Worm (Caenorhabditis elegans) whole organism, midembryonic: ENCODE measurements around the gene K02G10.15.

Experiments used
- T22C8.4 ChIP-seq: fragments of 200-800 bp; sonication (Bioruptor generic); IDR thresholded peaks from 2 replicates; pipeline ENCODE4 v1.3.6; 2022; ENCODE audit warnings: missing genetic modification characterization, missing compliant biosample characterization
- cog-1 ChIP-seq: sonication (generic microtip); optimal IDR thresholded peaks from 2 replicates; lab custom pipeline; 2016; ENCODE audit warnings: missing genetic modification characterization, missing compliant biosample characterization
- flt-1 ChIP-seq: fragments of 200-800 bp; sonication (Bioruptor generic); IDR thresholded peaks from 2 replicates; pipeline ENCODE4 v1.3.6; 2022; ENCODE audit warnings: missing genetic modification characterization, missing compliant biosample characterization
- klf-2 ChIP-seq: fragments of 200-800 bp; sonication (Bioruptor generic); conservative IDR thresholded peaks from 2 replicates; pipeline ENCODE4 v1.3.6; 2022; ENCODE audit warnings: missing genetic modification reagents, missing genetic modification characterization, missing compliant biosample characterization
- med-1 ChIP-seq: sonication (generic microtip); optimal IDR thresholded peaks from 2 replicates; lab custom pipeline; 2017; ENCODE audit warnings: missing genetic modification characterization, mild to moderate bottlenecking, missing compliant biosample characterization, antibody characterized with exemption, missing genetic modification reagents; ENCODE audit not compliant: insufficient read depth
- ref-1 ChIP-seq: fragments of 200-800 bp; sonication (Bioruptor generic); conservative IDR thresholded peaks from 2 replicates; pipeline ENCODE4 v1.3.6; 2022; ENCODE audit warnings: missing genetic modification reagents, missing genetic modification characterization, missing compliant biosample characterization
- tab-1 ChIP-seq: fragments of 200-800 bp; sonication (Bioruptor generic); IDR thresholded peaks from 2 replicates; pipeline ENCODE4 v1.3.6; 2022; ENCODE audit warnings: missing genetic modification characterization, missing compliant biosample characterization
- ztf-23 ChIP-seq: fragments of 200-800 bp; sonication (Bioruptor generic); IDR thresholded peaks from 2 replicates; pipeline ENCODE4 v1.3.6; 2022; ENCODE audit warnings: missing genetic modification reagents, missing genetic modification characterization, missing compliant biosample characterization
- ztf-29 ChIP-seq: fragments of 200-800 bp; sonication (Bioruptor generic); IDR thresholded peaks from 2 replicates; pipeline ENCODE4 v1.3.6; 2022; ENCODE audit warnings: missing genetic modification reagents, missing genetic modification characterization, missing compliant biosample characterization

DNA sequence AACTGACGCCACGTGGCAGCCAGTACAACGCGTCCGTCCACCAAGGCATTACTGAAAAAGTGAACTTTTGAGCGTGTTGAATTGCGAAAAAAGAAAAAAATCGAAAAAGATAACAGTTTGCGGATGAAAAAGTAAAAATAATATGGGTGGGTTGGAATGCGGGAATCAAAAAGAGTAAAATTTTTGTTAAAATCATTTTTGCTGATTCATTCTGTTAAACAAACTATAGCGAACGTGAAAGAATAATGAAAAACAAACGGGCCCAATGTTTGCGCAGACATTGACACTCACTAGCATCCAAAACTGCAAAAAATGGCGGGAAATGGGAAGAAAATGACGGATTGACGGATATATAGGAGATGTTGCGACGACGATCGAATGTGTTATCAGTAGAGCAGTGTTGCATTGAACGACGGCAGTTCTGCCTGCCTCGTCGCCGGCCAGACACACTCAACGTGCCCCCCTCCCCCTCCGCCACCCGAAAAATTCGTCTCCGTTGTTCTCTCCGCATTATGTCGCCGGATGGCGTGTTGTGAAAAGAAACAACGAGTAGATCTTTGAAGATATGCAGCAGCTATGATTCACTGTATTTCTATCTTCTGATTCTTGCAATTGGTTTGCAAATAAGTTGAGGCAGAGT, 17.0 kb upstream of the K02G10.15 start, which contains the start of gene hyl-2:
- TF ChIP-seq med-1 (no peak), ztf-23 (GFP tag; lab: Robert Waterston, UW) (0 out of 2 replicates have a peak, but pooled peaks have one; percentile 31), flt-1 (GFP tag; lab: Robert Waterston, UW) (no peak), ztf-29 (GFP tag; lab: Robert Waterston, UW) (no peak), klf-2 (GFP tag; lab: Robert Waterston, UW) (no peak), T22C8.4 (GFP tag; lab: Robert Waterston, UW) (no peak), tab-1 (GFP tag; lab: Robert Waterston, UW) (no peak), ref-1 (GFP tag; lab: Robert Waterston, UW) (no peak), cog-1 (no peak)
